Worm (Caenorhabditis elegans) whole organism, L3 larva: ENCODE measurements around the gene F40H6.5.

Source experiments
- R02D3.7 ChIP-seq: fragments of 150-350 bp; optimal IDR thresholded peaks from 2 replicates; lab custom pipeline; 2014; ENCODE audit warnings: missing biosample characterization, missing genetic modification characterization
- ZK546.5 ChIP-seq: sonication (generic microtip); optimal IDR thresholded peaks from 2 replicates; lab custom pipeline; 2017; ENCODE audit warnings: missing biosample characterization, missing genetic modification characterization
- ama-1 ChIP-seq: fragments of 150-350 bp; optimal IDR thresholded peaks from 2 replicates; lab custom pipeline; 2018
- ceh-28 ChIP-seq: fragments of 150-350 bp; optimal IDR thresholded peaks from 2 replicates; lab custom pipeline; 2014; ENCODE audit warnings: missing biosample characterization, missing genetic modification reagents, missing genetic modification characterization
- ceh-9 ChIP-seq: sonication (generic microtip); optimal IDR thresholded peaks from 2 replicates; lab custom pipeline; 2018; ENCODE audit warnings: missing biosample characterization, missing genetic modification characterization
- daf-12 ChIP-seq: fragments of 150-350 bp; optimal IDR thresholded peaks from 2 replicates; lab custom pipeline; 2014; ENCODE audit warnings: missing biosample characterization, missing genetic modification reagents, missing genetic modification characterization
- egl-27 ChIP-seq: sonication (generic microtip); optimal IDR thresholded peaks from 4 replicates; lab custom pipeline; 2017; ENCODE audit warnings: missing biosample characterization, missing genetic modification reagents, missing genetic modification characterization
- egl-5 ChIP-seq: fragments of 150-350 bp; optimal IDR thresholded peaks from 2 replicates; lab custom pipeline; 2017; ENCODE audit warnings: missing biosample characterization, missing genetic modification reagents, missing genetic modification characterization, inconsistent platforms
- elt-1 ChIP-seq: fragments of 150-350 bp; optimal IDR thresholded peaks from 2 replicates; lab custom pipeline; 2014; ENCODE audit warnings: missing biosample characterization, missing genetic modification characterization
- elt-2 ChIP-seq: sonication (generic microtip); optimal IDR thresholded peaks from 2 replicates; lab custom pipeline; 2016; ENCODE audit warnings: missing genetic modification reagents, mild to moderate bottlenecking, missing genetic modification characterization, missing compliant biosample characterization
- elt-3 ChIP-seq, 3 experiments: fragments of 150-350 bp in 1 of 3; sonication (generic microtip) in 2 of 3; optimal IDR thresholded peaks; 2 replicates in 2 of 3; 4 replicates in 1 of 3; lab custom pipeline; 2014 to 2017; ENCODE audit warnings: missing biosample characterization in 3 of 3, missing genetic modification characterization in 3 of 3
- fkh-10 ChIP-seq: sonication (generic microtip); optimal IDR thresholded peaks from 2 replicates; lab custom pipeline; 2017; ENCODE audit warnings: missing biosample characterization, missing genetic modification reagents, missing genetic modification characterization
- fos-1 ChIP-seq: fragments of 150-350 bp; optimal IDR thresholded peaks from 2 replicates; lab custom pipeline; 2014; ENCODE audit warnings: missing biosample characterization, missing genetic modification characterization
- lin-15B ChIP-seq: fragments of 150-350 bp; optimal IDR thresholded peaks from 2 replicates; lab custom pipeline; 2014; ENCODE audit warnings: missing biosample characterization, missing genetic modification characterization
- lin-39 ChIP-seq: fragments of 150-350 bp; optimal IDR thresholded peaks from 2 replicates; lab custom pipeline; 2018; ENCODE audit warnings: missing biosample characterization, missing genetic modification reagents, missing genetic modification characterization
- lsy-12 ChIP-seq: sonication (generic microtip); optimal IDR thresholded peaks from 2 replicates; lab custom pipeline; 2016; ENCODE audit warnings: mild to moderate bottlenecking, missing genetic modification characterization, missing compliant biosample characterization
- mml-1 ChIP-seq: fragments of 150-350 bp; sonication (generic microtip); optimal IDR thresholded peaks from 3 replicates; lab custom pipeline; 2014; ENCODE audit warnings: missing biosample characterization, missing genetic modification characterization
- nfya-1 ChIP-seq: sonication (generic microtip); optimal IDR thresholded peaks from 2 replicates; lab custom pipeline; 2017; ENCODE audit warnings: missing genetic modification characterization, mild to moderate bottlenecking, missing compliant biosample characterization, antibody characterized with exemption, moderate library complexity; ENCODE audit not compliant: insufficient read depth
- nhr-12 ChIP-seq: fragments of 150-350 bp; optimal IDR thresholded peaks from 2 replicates; lab custom pipeline; 2014; ENCODE audit warnings: missing biosample characterization, missing genetic modification characterization
- nhr-23 ChIP-seq: fragments of 150-350 bp; optimal IDR thresholded peaks from 2 replicates; lab custom pipeline; 2014; ENCODE audit warnings: missing biosample characterization, missing genetic modification reagents, missing genetic modification characterization
- nhr-237 ChIP-seq: fragments of 150-350 bp; optimal IDR thresholded peaks from 2 replicates; lab custom pipeline; 2014; ENCODE audit warnings: missing biosample characterization, missing genetic modification characterization
- nhr-25 ChIP-seq: sonication (generic microtip); optimal IDR thresholded peaks from 2 replicates; lab custom pipeline; 2017; ENCODE audit warnings: missing biosample characterization, missing genetic modification characterization
- nhr-28 ChIP-seq: fragments of 150-350 bp; optimal IDR thresholded peaks from 2 replicates; lab custom pipeline; 2014; ENCODE audit warnings: missing biosample characterization, missing genetic modification characterization
- nhr-67 ChIP-seq: fragments of 150-350 bp; optimal IDR thresholded peaks from 2 replicates; lab custom pipeline; 2014; ENCODE audit warnings: missing biosample characterization, missing genetic modification characterization
- nhr-76 ChIP-seq: fragments of 150-350 bp; sonication (generic microtip); optimal IDR thresholded peaks from 5 replicates; lab custom pipeline; 2014; ENCODE audit warnings: missing biosample characterization, missing genetic modification characterization
- pha-4 ChIP-seq: fragments of 150-350 bp; optimal IDR thresholded peaks from 2 replicates; lab custom pipeline; 2014; ENCODE audit warnings: missing biosample characterization, missing genetic modification reagents, missing genetic modification characterization
- pqm-1 ChIP-seq: fragments of 150-350 bp; optimal IDR thresholded peaks from 2 replicates; lab custom pipeline; 2017; ENCODE audit warnings: missing biosample characterization, missing genetic modification characterization, inconsistent platforms
- sea-2 ChIP-seq: fragments of 150-350 bp; sonication (generic microtip); optimal IDR thresholded peaks from 4 replicates; lab custom pipeline; 2014; ENCODE audit warnings: missing biosample characterization, missing genetic modification reagents, missing genetic modification characterization
- snpc-4 ChIP-seq: fragments of 150-350 bp; optimal IDR thresholded peaks from 2 replicates; lab custom pipeline; 2014; ENCODE audit warnings: missing biosample characterization, missing genetic modification characterization
- tbx-2 ChIP-seq: sonication (generic microtip); optimal IDR thresholded peaks from 2 replicates; lab custom pipeline; 2016; ENCODE audit warnings: mild to moderate bottlenecking, missing genetic modification characterization, missing compliant biosample characterization
- unc-39 ChIP-seq: sonication (generic microtip); optimal IDR thresholded peaks from 4 replicates; lab custom pipeline; 2017; ENCODE audit warnings: missing biosample characterization, missing genetic modification characterization
- zag-1 ChIP-seq: fragments of 150-350 bp; optimal IDR thresholded peaks from 2 replicates; lab custom pipeline; 2014; ENCODE audit warnings: missing biosample characterization, missing genetic modification characterization
- ztf-11 ChIP-seq: fragments of 150-350 bp; optimal IDR thresholded peaks from 2 replicates; lab custom pipeline; 2014; ENCODE audit warnings: missing biosample characterization, missing genetic modification characterization

F40H6.5 gene

ce11 chrIII:6055706-6056105 is at the start of gene F40H6.5:
Gene F40H6.5 (minus strand): TSS chrIII:6055806.
- TF ChIP-seq pha-4 (no peak), R02D3.7 (tag; lab: Kevin White, UChicago) (no peak), unc-39 (tag; lab: Kevin White, UChicago) (no peak), nhr-12 (tag; lab: Kevin White, UChicago) (no peak), lin-39 (no peak), lin-15B (tag; lab: Kevin White, UChicago) (no peak), elt-1 (tag; lab: Kevin White, UChicago) (no peak), elt-3 (tag; optimal IDR thresholded peaks at IDR 0.05; lab: Kevin White, UChicago) (no peak), nhr-28 (no peak), nhr-23 (tag; lab: Kevin White, UChicago) (no peak), daf-12 (tag; lab: Kevin White, UChicago) (no peak), lsy-12 (no peak)

ce11 chrIII:6102762-6103161 is 47.2 kb upstream of the F40H6.5 start, which contains the start of gene C05D10.4:
Gene C05D10.4 (minus strand): TSS chrIII:6102862.
- TF ChIP-seq fkh-10 (GFP tag; lab: Kevin White, UChicago) (no peak), nhr-25 (tag; lab: Kevin White, UChicago) (no peak), elt-1 (tag; lab: Kevin White, UChicago) (no peak), nfya-1 (tag; lab: Kevin White, UChicago) (no peak)

ce11 chrIII:6095654-6096053 is 40.0 kb upstream of the F40H6.5 start:
- TF ChIP-seq nhr-25 (tag; lab: Kevin White, UChicago) (peak; percentile 18), pqm-1 (no peak), sea-2 (GFP tag; lab: Kevin White, UChicago) (no peak), egl-5 (tag; lab: Kevin White, UChicago) (no peak)

- TF ChIP-seq pqm-1 (peak; percentile 94), elt-1 (tag; lab: Kevin White, UChicago) (no peak), pha-4 (peak; percentile 42), elt-2 (tag; lab: Kevin White, UChicago) (peak; percentile 85)
These were observed 32.2 kb upstream of the F40H6.5 start, which contains the start of gene wht-1 for ce11 chrIII:6087705-6088359. Gene wht-1 (minus strand): TSS chrIII:6087755.

- TF ChIP-seq daf-12 (tag; lab: Kevin White, UChicago) (no peak), nfya-1 (tag; lab: Kevin White, UChicago) (no peak), tbx-2 (tag; lab: Kevin White, UChicago) (no peak), egl-27 (no peak), unc-39 (tag; lab: Kevin White, UChicago) (no peak), ceh-9 (no peak), zag-1 (tag; lab: Kevin White, UChicago) (no peak), nhr-76 (no peak), ceh-28 (tag; lab: Kevin White, UChicago) (no peak), nhr-67 (tag; lab: Kevin White, UChicago) (no peak), R02D3.7 (tag; lab: Kevin White, UChicago) (no peak)
These were observed 29.7 kb upstream of the F40H6.5 start for ce11 chrIII:6085311-6085710.

ce11 chrIII:6080263-6080662 is 24.7 kb upstream of the F40H6.5 start, which contains the start of gene attf-4:
Gene attf-4 (plus strand): TSS chrIII:6080563.
- peak; percentile 45 for TF ChIP-seq elt-2 (tag; lab: Kevin White, UChicago)
- no peak for TF ChIP-seq fkh-10 (GFP tag; lab: Kevin White, UChicago)
- no peak for TF ChIP-seq nhr-23 (tag; lab: Kevin White, UChicago)
- TF ChIP-seq ztf-11 (tag; lab: Kevin White, UChicago): no peak
- TF ChIP-seq lsy-12: no peak

ce11 chrIII:6078917-6079316 is 23.3 kb upstream of the F40H6.5 start:
- TF ChIP-seq tbx-2 (tag; lab: Kevin White, UChicago): no peak
- TF ChIP-seq ama-1: no peak
- TF ChIP-seq nhr-237: no peak
- TF ChIP-seq ZK546.5 (tag; lab: Kevin White, UChicago): no peak
- TF ChIP-seq ztf-11 (tag; lab: Kevin White, UChicago): no peak
- TF ChIP-seq mml-1 (tag; lab: Kevin White, UChicago): no peak
- peak; percentile 13 for TF ChIP-seq pha-4
- no peak for TF ChIP-seq snpc-4 (tag; lab: Kevin White, UChicago)
- no peak for TF ChIP-seq elt-1 (tag; lab: Kevin White, UChicago)
- no peak for TF ChIP-seq daf-12 (tag; lab: Kevin White, UChicago)
- TF ChIP-seq lin-15B (tag; lab: Kevin White, UChicago): no peak
- no peak for TF ChIP-seq ceh-28 (tag; lab: Kevin White, UChicago)
- peak; percentile 1 for TF ChIP-seq nfya-1 (tag; lab: Kevin White, UChicago)
- no peak for TF ChIP-seq fos-1
- TF ChIP-seq R02D3.7 (tag; lab: Kevin White, UChicago): no peak
- TF ChIP-seq nhr-76: no peak
- no peak for TF ChIP-seq nhr-28
- TF ChIP-seq, all 47 proteins: peak for 2
